Fruit fly (Drosophila melanogaster) whole organism, embryonic: ENCODE data around the gene CG11178.

Experiments used
- BEAF-32 ChIP-seq: fragments of 200-800 bp; sonication (Bioruptor generic); optimal IDR thresholded peaks from 3 replicates; lab custom pipeline; 2017; ENCODE audit warnings: missing biosample characterization, missing genetic modification characterization, mild to moderate bottlenecking, moderate library complexity, missing genetic modification reagents
- Bgb ChIP-seq: fragments of 200-800 bp; sonication (Bioruptor generic); IDR thresholded peaks from 2 replicates; pipeline ENCODE4 v1.3.6; 2022; ENCODE audit warnings: missing biosample characterization, missing genetic modification characterization; ENCODE audit not compliant: partially characterized antibody
- CG10147 ChIP-seq: fragments of 200-800 bp; sonication (Bioruptor generic); optimal IDR thresholded peaks from 2 replicates; lab custom pipeline; 2019; ENCODE audit warnings: missing biosample characterization, mild to moderate bottlenecking, missing genetic modification characterization, moderate library complexity
- CG1024 ChIP-seq: fragments of 200-800 bp; sonication (Bioruptor generic); IDR thresholded peaks from 2 replicates; pipeline ENCODE4 v1.3.6; 2022; ENCODE audit warnings: missing biosample characterization, missing genetic modification characterization
- CG10431 ChIP-seq: fragments of 200-800 bp; sonication (Bioruptor generic); optimal IDR thresholded peaks from 3 replicates; lab custom pipeline; 2018; ENCODE audit warnings: missing biosample characterization, mild to moderate bottlenecking, missing genetic modification characterization
- CG11456 ChIP-seq: fragments of 200-800 bp; sonication (Bioruptor generic); IDR thresholded peaks from 3 replicates; pipeline ENCODE4 v1.3.6; 2022; ENCODE audit warnings: missing biosample characterization, missing genetic modification characterization
- CG11723 ChIP-seq: fragments of 200-800 bp; sonication (Bioruptor generic); optimal IDR thresholded peaks from 2 replicates; lab custom pipeline; 2017; ENCODE audit warnings: missing biosample characterization, mild to moderate bottlenecking, missing genetic modification characterization
- CG14710 ChIP-seq: fragments of 200-800 bp; sonication (Bioruptor generic); optimal IDR thresholded peaks from 3 replicates; lab custom pipeline; 2019; ENCODE audit warnings: missing biosample characterization, mild to moderate bottlenecking, missing genetic modification characterization, moderate library complexity
- CG1792 ChIP-seq: fragments of 200-800 bp; sonication (Bioruptor generic); optimal IDR thresholded peaks from 2 replicates; lab custom pipeline; 2016; ENCODE audit warnings: missing biosample characterization, missing genetic modification characterization
- CG3065 ChIP-seq: fragments of 200-800 bp; sonication (Bioruptor generic); optimal IDR thresholded peaks from 2 replicates; lab custom pipeline; 2016; ENCODE audit warnings: missing biosample characterization, missing genetic modification characterization
- CG31365 ChIP-seq: fragments of 200-800 bp; sonication (Bioruptor generic); optimal IDR thresholded peaks from 2 replicates; lab custom pipeline; 2018; ENCODE audit warnings: missing biosample characterization, mild to moderate bottlenecking, missing genetic modification characterization
- CG3281 ChIP-seq: fragments of 200-800 bp; sonication (Bioruptor generic); optimal IDR thresholded peaks from 3 replicates; lab custom pipeline; 2017; ENCODE audit warnings: missing biosample characterization, mild to moderate bottlenecking, missing genetic modification characterization
- CG3995 ChIP-seq: fragments of 200-800 bp; sonication (Bioruptor generic); optimal IDR thresholded peaks from 3 replicates; lab custom pipeline; 2016; ENCODE audit warnings: missing biosample characterization, missing genetic modification characterization
- CG4854 ChIP-seq: fragments of 200-800 bp; sonication (Bioruptor generic); optimal IDR thresholded peaks from 2 replicates; lab custom pipeline; 2016; ENCODE audit warnings: missing biosample characterization, missing genetic modification characterization, inconsistent platforms
- CG6254 ChIP-seq: fragments of 200-800 bp; sonication (Bioruptor generic); optimal IDR thresholded peaks from 3 replicates; lab custom pipeline; 2017; ENCODE audit warnings: mild to moderate bottlenecking, missing biosample characterization, missing genetic modification reagents, missing genetic modification characterization
- CG8765 ChIP-seq: fragments of 200-800 bp; sonication (Bioruptor generic); IDR thresholded peaks from 2 replicates; pipeline ENCODE4 v1.3.6; 2022; ENCODE audit warnings: missing biosample characterization, missing genetic modification characterization
- CG8924 ChIP-seq: fragments of 200-800 bp; optimal IDR thresholded peaks from 3 replicates; lab custom pipeline; 2019; ENCODE audit warnings: missing biosample characterization, mild to moderate bottlenecking, missing genetic modification characterization, moderate library complexity
- Camta ChIP-seq: fragments of 200-800 bp; sonication (Bioruptor generic); optimal IDR thresholded peaks from 2 replicates; lab custom pipeline; 2016; ENCODE audit warnings: missing biosample characterization, missing genetic modification characterization
- CrebB ChIP-seq: fragments of 200-800 bp; sonication (Bioruptor generic); optimal IDR thresholded peaks from 3 replicates; lab custom pipeline; 2018; ENCODE audit warnings: missing biosample characterization, mild to moderate bottlenecking, missing genetic modification characterization
- D19A ChIP-seq: fragments of 200-800 bp; optimal IDR thresholded peaks from 3 replicates; lab custom pipeline; 2019; ENCODE audit warnings: missing biosample characterization, mild to moderate bottlenecking, missing genetic modification characterization, moderate library complexity
- Dip3 ChIP-seq: fragments of 200-800 bp; sonication (Bioruptor generic); optimal IDR thresholded peaks from 3 replicates; lab custom pipeline; 2016; ENCODE audit warnings: missing biosample characterization, missing genetic modification characterization
- HHEX ChIP-seq: fragments of 200-800 bp; sonication (Bioruptor generic); optimal IDR thresholded peaks from 3 replicates; lab custom pipeline; 2017; ENCODE audit warnings: missing biosample characterization, mild to moderate bottlenecking, missing genetic modification characterization, missing genetic modification reagents
- Hey ChIP-seq: fragments of 200-800 bp; sonication (Bioruptor generic); optimal IDR thresholded peaks from 3 replicates; lab custom pipeline; 2018; ENCODE audit warnings: missing biosample characterization, mild to moderate bottlenecking, missing genetic modification characterization
- Hr3 ChIP-seq: fragments of 200-800 bp; sonication (Bioruptor generic); optimal IDR thresholded peaks from 3 replicates; lab custom pipeline; 2016; ENCODE audit warnings: missing biosample characterization, missing genetic modification characterization
- Mrtf ChIP-seq: fragments of 200-800 bp; sonication (Bioruptor generic); IDR thresholded peaks from 3 replicates; pipeline ENCODE4 v1.3.6; 2022; ENCODE audit warnings: missing biosample characterization, missing genetic modification characterization
- NC2α ChIP-seq: fragments of 200-800 bp; sonication (Bioruptor generic); optimal IDR thresholded peaks from 2 replicates; lab custom pipeline; 2016; ENCODE audit warnings: missing biosample characterization, missing genetic modification characterization
- Opbp ChIP-seq: fragments of 200-800 bp; sonication (Bioruptor generic); IDR thresholded peaks from 3 replicates; pipeline ENCODE4 v1.3.6; 2022; ENCODE audit warnings: missing biosample characterization, missing genetic modification characterization; ENCODE audit not compliant: partially characterized antibody
- PHDP ChIP-seq: fragments of 200-800 bp; sonication (Bioruptor generic); optimal IDR thresholded peaks from 3 replicates; lab custom pipeline; 2018; ENCODE audit warnings: missing biosample characterization, mild to moderate bottlenecking, missing genetic modification characterization, moderate library complexity
- Six4 ChIP-seq: fragments of 200-800 bp; sonication (Bioruptor generic); optimal IDR thresholded peaks from 2 replicates; lab custom pipeline; 2016; ENCODE audit warnings: missing biosample characterization, missing genetic modification characterization
- Trl ChIP-seq, 3 experiments: fragments of >200 bp in 2 of 3; fragments of 200-800 bp in 1 of 3; sonication (Bioruptor generic) in 1 of 3; optimal IDR thresholded peaks; 2 replicates in 1 of 3; 3 replicates in 2 of 3; lab custom pipeline; 2016 to 2017; ENCODE audit warnings: missing biosample characterization in 1 of 3, missing genetic modification characterization in 1 of 3
- abd-A ChIP-seq: fragments of 200-800 bp; sonication (Bioruptor generic); optimal IDR thresholded peaks from 3 replicates; lab custom pipeline; 2019; ENCODE audit warnings: missing biosample characterization, mild to moderate bottlenecking, missing genetic modification characterization, moderate library complexity
- cg ChIP-seq: fragments of 200-800 bp; sonication (Bioruptor generic); optimal IDR thresholded peaks from 3 replicates; lab custom pipeline; 2019; ENCODE audit warnings: missing biosample characterization, mild to moderate bottlenecking, missing genetic modification characterization, moderate library complexity
- crc ChIP-seq: fragments of 200-800 bp; sonication (Bioruptor generic); optimal IDR thresholded peaks from 2 replicates; lab custom pipeline; 2016; ENCODE audit warnings: missing biosample characterization, missing genetic modification characterization
- crol ChIP-seq: fragments of 200-800 bp; sonication (Bioruptor generic); IDR thresholded peaks from 2 replicates; pipeline ENCODE4 v1.3.6; 2022; ENCODE audit warnings: missing biosample characterization, missing genetic modification characterization
- ems ChIP-seq: fragments of 200-800 bp; sonication (Bioruptor generic); optimal IDR thresholded peaks from 3 replicates; lab custom pipeline; 2016; ENCODE audit warnings: missing biosample characterization, missing genetic modification characterization
- ewg ChIP-seq: fragments of 200-800 bp; sonication (Bioruptor generic); optimal IDR thresholded peaks from 3 replicates; lab custom pipeline; 2017; ENCODE audit warnings: mild to moderate bottlenecking, missing biosample characterization, missing genetic modification reagents, missing genetic modification characterization
- gro ChIP-seq: fragments of 200-800 bp; sonication (Bioruptor generic); optimal IDR thresholded peaks from 2 replicates; lab custom pipeline; 2016; ENCODE audit warnings: missing biosample characterization, missing genetic modification characterization
- kni ChIP-seq: fragments of 200-800 bp; sonication (Bioruptor generic); optimal IDR thresholded peaks from 3 replicates; lab custom pipeline; 2017; ENCODE audit warnings: mild to moderate bottlenecking, missing biosample characterization, missing genetic modification reagents, missing genetic modification characterization
- knrl ChIP-seq: fragments of 200-800 bp; sonication (Bioruptor generic); IDR thresholded peaks from 3 replicates; pipeline ENCODE4 v1.3.6; 2022; ENCODE audit warnings: missing biosample characterization, missing genetic modification characterization; ENCODE audit not compliant: partially characterized antibody
- lilli ChIP-seq: fragments of 200-800 bp; sonication (Bioruptor generic); optimal IDR thresholded peaks from 3 replicates; lab custom pipeline; 2016; ENCODE audit warnings: missing biosample characterization, missing genetic modification characterization
- oc ChIP-seq: fragments of 200-800 bp; sonication (Bioruptor generic); optimal IDR thresholded peaks from 2 replicates; lab custom pipeline; 2018; ENCODE audit warnings: missing biosample characterization, mild to moderate bottlenecking, missing genetic modification characterization, moderate library complexity
- pan ChIP-seq, 4 experiments: fragments of >200 bp in 3 of 4; fragments of 200-800 bp in 1 of 4; sonication (Bioruptor generic) in 1 of 4; optimal IDR thresholded peaks in 3 of 4; IDR thresholded peaks in 1 of 4; 2 replicates each; pipeline versions ENCODE4 v1.3.6 to Lab custom; 2017 to 2022; ENCODE audit warnings: missing biosample characterization in 2 of 4, missing genetic modification characterization in 2 of 4, mixed read lengths in 1 of 4
- rib ChIP-seq: fragments of 200-800 bp; sonication (Bioruptor generic); IDR thresholded peaks from 2 replicates; pipeline ENCODE4 v1.3.6; 2022; ENCODE audit warnings: missing biosample characterization, missing genetic modification characterization
- tio ChIP-seq: fragments of 200-800 bp; sonication (Bioruptor generic); optimal IDR thresholded peaks from 2 replicates; lab custom pipeline; 2017; ENCODE audit warnings: missing biosample characterization, missing genetic modification characterization, inconsistent platforms
- tx ChIP-seq: fragments of 200-800 bp; sonication (Bioruptor generic); optimal IDR thresholded peaks from 2 replicates; lab custom pipeline; 2016; ENCODE audit warnings: missing biosample characterization, missing genetic modification characterization
- vnd ChIP-seq: fragments of 200-800 bp; sonication (Bioruptor generic); IDR thresholded peaks from 3 replicates; pipeline ENCODE4 v1.3.6; 2022; ENCODE audit warnings: missing biosample characterization, missing genetic modification characterization; ENCODE audit not compliant: partially characterized antibody

The CG11178 gene

DNA sequence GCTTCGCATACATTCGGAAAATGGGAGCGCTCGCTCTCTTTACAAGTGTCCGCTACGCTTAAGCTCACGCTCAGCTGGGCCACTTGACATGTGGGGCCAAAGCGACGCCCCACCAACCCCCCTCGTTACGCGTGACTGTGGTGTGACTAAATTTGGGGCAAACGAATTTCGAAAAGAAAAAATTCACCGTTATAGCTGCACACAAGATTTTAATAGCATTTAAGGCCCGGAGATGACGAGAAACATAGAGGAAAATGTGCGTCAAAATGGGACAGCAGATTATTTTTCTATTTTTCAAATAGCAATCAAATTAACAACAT lies 35.2 kb downstream of the CG11178 start (continued):
- 0 out of 3 replicates have a peak, but pooled peaks have one; percentile 3 for TF ChIP-seq knrl
- no peak for TF ChIP-seq CG4854 (GFP tag; lab: Kevin White, UChicago)
- peak; percentile 53; the same call in 1 of the 3 replicates for TF ChIP-seq vnd (GFP tag; lab: Robert Waterston, UW)
- peak; percentile 58 for TF ChIP-seq CG3995 (GFP tag; lab: Kevin White, UChicago)
- TF ChIP-seq crol (GFP tag; lab: Robert Waterston, UW), result peak; percentile 92
- no peak for TF ChIP-seq CG1024 (GFP tag; lab: Robert Waterston, UW)
- TF ChIP-seq PHDP (tag; lab: Kevin White, UChicago), result no peak
- 0 out of 3 replicates have a peak, but pooled peaks have one; percentile 1 for TF ChIP-seq Opbp
- 0 out of 2 replicates have a peak, but pooled peaks have one; percentile 5 for TF ChIP-seq Bgb (GFP tag; lab: Robert Waterston, UW)
- TF ChIP-seq kni (GFP tag; lab: Kevin White, UChicago), result peak; percentile 90
- no peak for TF ChIP-seq ems (GFP tag; lab: Kevin White, UChicago)
- no peak for TF ChIP-seq tx (GFP tag; lab: Kevin White, UChicago)
- no peak for TF ChIP-seq tio (GFP tag; lab: Kevin White, UChicago)

DNA sequence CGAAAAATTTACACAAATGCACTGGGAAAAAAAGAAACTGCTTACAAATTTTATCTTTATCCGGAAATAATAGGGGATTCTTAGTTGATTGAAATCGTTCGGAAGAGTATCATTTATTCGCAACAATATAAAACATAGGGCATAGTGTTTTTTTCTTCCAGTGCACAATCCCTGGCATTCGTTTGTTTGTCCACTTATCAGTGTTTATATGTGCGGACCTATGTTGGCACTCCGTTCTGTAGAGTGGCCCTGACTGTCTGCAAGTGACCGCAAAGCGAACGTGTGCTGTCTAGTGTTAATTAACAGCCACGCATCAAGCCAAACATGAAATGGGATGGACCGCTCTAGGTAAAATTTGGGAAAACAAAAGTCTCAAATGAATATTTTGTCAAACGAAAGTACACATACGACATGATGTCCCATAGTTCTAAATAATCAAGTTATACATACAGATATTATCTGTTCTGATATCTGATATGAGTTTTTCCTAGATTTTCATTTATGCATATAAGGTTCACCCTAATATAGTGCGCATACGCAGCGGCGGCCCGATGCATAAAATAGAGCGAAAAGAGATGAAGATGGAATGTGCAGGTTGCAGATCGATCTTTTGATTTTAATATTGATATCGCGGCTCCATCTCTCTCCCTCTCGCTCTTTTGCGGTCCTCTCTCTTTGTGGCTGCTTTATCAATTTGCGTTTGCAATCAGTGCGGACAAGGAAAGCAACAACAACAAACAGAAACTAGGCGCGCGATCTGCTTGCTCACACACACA lies 35.8 kb downstream of the CG11178 start:
- peak; percentile 83 for TF ChIP-seq CG10147 (GFP tag; lab: Kevin White, UChicago)
- TF ChIP-seq HHEX (GFP tag; lab: Kevin White, UChicago), result peak; percentile 91
- peak; percentile 88 for TF ChIP-seq D19A (tag; lab: Kevin White, UChicago)
- TF ChIP-seq BEAF-32 (GFP tag; lab: Kevin White, UChicago), result peak; percentile 13
- TF ChIP-seq gro (GFP tag; lab: Kevin White, UChicago), result peak; percentile 94
- TF ChIP-seq pan (optimal IDR thresholded peaks at IDR 0.05; lab: Kevin White, UChicago), result no peak
- TF ChIP-seq pan (GFP tag; optimal IDR thresholded peaks at IDR 0.05 in 1 of 2, IDR thresholded peaks at IDR 0.05 in 1 of 2), result peak in 1 of 2 experiments; percentile 94
- TF ChIP-seq Bgb (GFP tag; lab: Robert Waterston, UW), result no peak
- TF ChIP-seq abd-A (tag; lab: Kevin White, UChicago), result no peak
- peak; percentile 93 for TF ChIP-seq CG8924
- TF ChIP-seq CG14710 (tag; lab: Kevin White, UChicago), result peak; percentile 82
- peak; percentile 71 for TF ChIP-seq CG6254 (GFP tag; lab: Kevin White, UChicago)
- TF ChIP-seq rib (GFP tag; lab: Robert Waterston, UW), result peak; percentile 95
- TF ChIP-seq Hey (tag; lab: Kevin White, UChicago), result peak; percentile 92
- TF ChIP-seq CrebB (tag; lab: Kevin White, UChicago), result peak; percentile 80
- peak; percentile 91 for TF ChIP-seq Hr3 (GFP tag; lab: Kevin White, UChicago)
- TF ChIP-seq CG8765 (GFP tag; lab: Robert Waterston, UW), result peak; percentile 84
- peak; percentile 92 for TF ChIP-seq CG1792 (GFP tag; lab: Kevin White, UChicago)
- TF ChIP-seq Mrtf (GFP tag; lab: Robert Waterston, UW), result peak; percentile 94
- TF ChIP-seq NC2α, result peak; percentile 72
- peak; percentile 94 for TF ChIP-seq Camta (GFP tag; lab: Kevin White, UChicago)
- peak; percentile 88 for TF ChIP-seq oc
- TF ChIP-seq cg (GFP tag; lab: Kevin White, UChicago), result no peak
- TF ChIP-seq CG10431 (GFP tag; lab: Kevin White, UChicago), result peak; percentile 64
- TF ChIP-seq Dip3 (GFP tag; lab: Kevin White, UChicago), result peak; percentile 96
- TF ChIP-seq ewg (GFP tag; lab: Kevin White, UChicago), result peak; percentile 84
- peak; percentile 94 for TF ChIP-seq crc (GFP tag; lab: Kevin White, UChicago)
- peak; percentile 97 for TF ChIP-seq lilli (GFP tag; lab: Kevin White, UChicago)
- TF ChIP-seq Trl (optimal IDR thresholded peaks at IDR 0.05; lab: Kevin White, UChicago), result no peak
- TF ChIP-seq Trl (GFP tag; optimal IDR thresholded peaks at IDR 0.05; lab: Kevin White, UChicago), result peak; percentile 95
- TF ChIP-seq CG3281 (GFP tag; lab: Kevin White, UChicago), result peak; percentile 93
- TF ChIP-seq CG3065 (GFP tag; lab: Kevin White, UChicago), result peak; percentile 73
- peak; percentile 60 for TF ChIP-seq CG31365 (tag; lab: Kevin White, UChicago)
- peak; percentile 88 for TF ChIP-seq Six4 (GFP tag; lab: Kevin White, UChicago)
- peak; percentile 95 for TF ChIP-seq CG11456 (GFP tag; lab: Robert Waterston, UW)
- TF ChIP-seq CG11723 (GFP tag; lab: Kevin White, UChicago), result peak; percentile 86
